Fruit fly (Drosophila melanogaster) whole organism, embryonic: Measurements from ENCODE around the gene CG34451.

Experiments
- Asciz ChIP-seq: fragments of 200-800 bp; sonication (Bioruptor generic); optimal IDR thresholded peaks from 2 replicates; lab custom pipeline; 2017; ENCODE audit warnings: missing biosample characterization, mild to moderate bottlenecking, missing genetic modification characterization, missing genetic modification reagents
- Bdp1 ChIP-seq: fragments of 200-800 bp; sonication (Bioruptor generic); optimal IDR thresholded peaks from 3 replicates; lab custom pipeline; 2016; ENCODE audit warnings: missing biosample characterization, missing genetic modification characterization
- CG10543 ChIP-seq: fragments of 200-800 bp; sonication (Bioruptor generic); optimal IDR thresholded peaks from 3 replicates; lab custom pipeline; 2017; ENCODE audit warnings: missing biosample characterization, mild to moderate bottlenecking, missing genetic modification characterization, moderate library complexity
- CG10959 ChIP-seq: fragments of 200-800 bp; sonication (Bioruptor generic); IDR thresholded peaks from 2 replicates; pipeline ENCODE4 v1.3.6; 2022; ENCODE audit warnings: missing biosample characterization, missing genetic modification characterization
- CG13123 ChIP-seq: fragments of 200-800 bp; sonication (Bioruptor generic); optimal IDR thresholded peaks from 2 replicates; lab custom pipeline; 2016; ENCODE audit warnings: missing biosample characterization, missing genetic modification characterization
- CG15011 ChIP-seq: fragments of 200-800 bp; sonication (Bioruptor generic); optimal IDR thresholded peaks from 3 replicates; lab custom pipeline; 2018; ENCODE audit warnings: missing biosample characterization, mild to moderate bottlenecking, missing genetic modification characterization
- CG15601 ChIP-seq: fragments of 200-800 bp; sonication (Bioruptor generic); optimal IDR thresholded peaks from 3 replicates; lab custom pipeline; 2019; ENCODE audit warnings: missing biosample characterization, mild to moderate bottlenecking, missing genetic modification characterization, moderate library complexity
- CG16813 ChIP-seq: fragments of 200-800 bp; sonication (Bioruptor generic); IDR thresholded peaks from 3 replicates; pipeline ENCODE4 v1.3.6; 2022; ENCODE audit warnings: missing biosample characterization, missing genetic modification characterization; ENCODE audit not compliant: partially characterized antibody
- CG17912 ChIP-seq: fragments of 200-800 bp; sonication (Bioruptor generic); optimal IDR thresholded peaks from 2 replicates; lab custom pipeline; 2018; ENCODE audit warnings: missing biosample characterization, mild to moderate bottlenecking, missing genetic modification characterization
- CG2116 ChIP-seq: fragments of 200-800 bp; sonication (Bioruptor generic); optimal IDR thresholded peaks from 3 replicates; lab custom pipeline; 2018; ENCODE audit warnings: missing biosample characterization, mild to moderate bottlenecking, missing genetic modification characterization
- CG32767 ChIP-seq: fragments of 200-800 bp; sonication (Bioruptor generic); IDR thresholded peaks from 2 replicates; pipeline ENCODE4 v1.3.6; 2022; ENCODE audit warnings: missing biosample characterization, missing genetic modification characterization
- CG6175 ChIP-seq: fragments of 200-800 bp; sonication (Bioruptor generic); IDR thresholded peaks from 3 replicates; pipeline ENCODE4 v1.3.6; 2022; ENCODE audit warnings: missing biosample characterization, missing genetic modification characterization
- CG7745 ChIP-seq: fragments of 200-800 bp; sonication (Bioruptor generic); optimal IDR thresholded peaks from 2 replicates; lab custom pipeline; 2018; ENCODE audit warnings: missing biosample characterization, mild to moderate bottlenecking, missing genetic modification characterization, moderate library complexity
- CG8089 ChIP-seq: fragments of 200-800 bp; sonication (Bioruptor generic); optimal IDR thresholded peaks from 3 replicates; lab custom pipeline; 2016; ENCODE audit warnings: missing biosample characterization, missing genetic modification characterization
- CG8281 ChIP-seq: fragments of 200-800 bp; sonication (Bioruptor generic); optimal IDR thresholded peaks from 2 replicates; lab custom pipeline; 2018; ENCODE audit warnings: missing biosample characterization, mild to moderate bottlenecking, missing genetic modification characterization, moderate library complexity
- Dp ChIP-seq: fragments of 200-800 bp; sonication (Bioruptor generic); optimal IDR thresholded peaks from 2 replicates; lab custom pipeline; 2018; ENCODE audit warnings: missing biosample characterization, mild to moderate bottlenecking, missing genetic modification characterization, moderate library complexity
- E2f2 ChIP-seq: fragments of 200-800 bp; sonication (Bioruptor generic); IDR thresholded peaks from 2 replicates; pipeline ENCODE4 v1.3.6; 2022; ENCODE audit warnings: missing biosample characterization, missing genetic modification characterization
- Elba2 ChIP-seq: fragments of 200-800 bp; sonication (Bioruptor generic); optimal IDR thresholded peaks from 3 replicates; lab custom pipeline; 2016; ENCODE audit warnings: missing biosample characterization, missing genetic modification characterization
- Hsf ChIP-seq: fragments of 200-800 bp; sonication (Bioruptor generic); optimal IDR thresholded peaks from 3 replicates; lab custom pipeline; 2016; ENCODE audit warnings: missing biosample characterization, missing genetic modification characterization
- MESR4 ChIP-seq: fragments of 200-800 bp; sonication (Bioruptor generic); optimal IDR thresholded peaks from 2 replicates; lab custom pipeline; 2018; ENCODE audit warnings: missing biosample characterization, mild to moderate bottlenecking, missing genetic modification characterization, moderate library complexity
- Myb ChIP-seq: fragments of 200-800 bp; sonication (Bioruptor generic); optimal IDR thresholded peaks from 2 replicates; lab custom pipeline; 2016; ENCODE audit warnings: missing biosample characterization, missing genetic modification characterization
- NC2α ChIP-seq: fragments of 200-800 bp; sonication (Bioruptor generic); optimal IDR thresholded peaks from 2 replicates; lab custom pipeline; 2016; ENCODE audit warnings: missing biosample characterization, missing genetic modification characterization
- Optix ChIP-seq: fragments of 200-800 bp; sonication (Bioruptor generic); IDR thresholded peaks from 3 replicates; pipeline ENCODE4 v1.3.6; 2022; ENCODE audit warnings: missing biosample characterization, missing genetic modification characterization
- Pdp1 ChIP-seq, 2 experiments: fragments of 200-800 bp; sonication (Bioruptor generic); optimal IDR thresholded peaks; 3 replicates each; lab custom pipeline; 2016; ENCODE audit warnings: missing biosample characterization in 2 of 2, missing genetic modification characterization in 2 of 2, mild to moderate bottlenecking in 1 of 2, moderate library complexity in 1 of 2
- Scr ChIP-seq: fragments of 200-800 bp; sonication (Bioruptor generic); IDR thresholded peaks from 2 replicates; pipeline ENCODE4 v1.3.6; 2022; ENCODE audit warnings: missing biosample characterization, missing genetic modification characterization; ENCODE audit not compliant: partially characterized antibody
- Side ChIP-seq: fragments of 200-800 bp; sonication (Bioruptor generic); optimal IDR thresholded peaks from 2 replicates; lab custom pipeline; 2016; ENCODE audit warnings: missing biosample characterization, missing genetic modification characterization
- Six4 ChIP-seq: fragments of 200-800 bp; sonication (Bioruptor generic); optimal IDR thresholded peaks from 2 replicates; lab custom pipeline; 2016; ENCODE audit warnings: missing biosample characterization, missing genetic modification characterization
- Stat92E ChIP-seq, 3 experiments: fragments of >200 bp in 2 of 3; fragments of 200-800 bp in 1 of 3; sonication (Bioruptor generic) in 1 of 3; optimal IDR thresholded peaks; 2 replicates each; lab custom pipeline; 2017 to 2019; ENCODE audit warnings: missing biosample characterization in 3 of 3, missing genetic modification characterization in 3 of 3, mild to moderate bottlenecking in 1 of 3, moderate library complexity in 1 of 3
- abd-A ChIP-seq: fragments of 200-800 bp; sonication (Bioruptor generic); optimal IDR thresholded peaks from 3 replicates; lab custom pipeline; 2019; ENCODE audit warnings: missing biosample characterization, mild to moderate bottlenecking, missing genetic modification characterization, moderate library complexity
- ac ChIP-seq: fragments of 200-800 bp; sonication (Bioruptor generic); optimal IDR thresholded peaks from 3 replicates; lab custom pipeline; 2017; ENCODE audit warnings: missing biosample characterization, mild to moderate bottlenecking, missing genetic modification characterization
- bab2 ChIP-seq: fragments of 200-800 bp; sonication (Bioruptor generic); optimal IDR thresholded peaks from 2 replicates; lab custom pipeline; 2016; ENCODE audit warnings: missing biosample characterization, missing genetic modification characterization
- ci ChIP-seq: fragments of 200-800 bp; sonication (Bioruptor generic); IDR thresholded peaks from 3 replicates; pipeline ENCODE4 v1.3.6; 2022; ENCODE audit warnings: missing biosample characterization, missing genetic modification characterization
- crol ChIP-seq: fragments of 200-800 bp; sonication (Bioruptor generic); IDR thresholded peaks from 2 replicates; pipeline ENCODE4 v1.3.6; 2022; ENCODE audit warnings: missing biosample characterization, missing genetic modification characterization
- cwo ChIP-seq: fragments of 200-800 bp; sonication (Bioruptor generic); optimal IDR thresholded peaks from 3 replicates; lab custom pipeline; 2017; ENCODE audit warnings: missing biosample characterization, missing genetic modification characterization, mild to moderate bottlenecking, moderate library complexity, missing genetic modification reagents
- dati ChIP-seq: fragments of 200-800 bp; sonication (Bioruptor generic); IDR thresholded peaks from 2 replicates; pipeline ENCODE4 v1.3.6; 2022; ENCODE audit warnings: missing biosample characterization, missing genetic modification characterization
- eve ChIP-seq, 2 experiments: fragments of >200 bp; optimal IDR thresholded peaks; 2 replicates each; lab custom pipeline; 2017; ENCODE audit warnings: missing biosample characterization in 2 of 2, missing genetic modification characterization in 2 of 2
- her ChIP-seq: fragments of 200-800 bp; sonication (Bioruptor generic); optimal IDR thresholded peaks from 2 replicates; lab custom pipeline; 2016; ENCODE audit warnings: missing biosample characterization, missing genetic modification characterization
- inv ChIP-seq: fragments of 200-800 bp; sonication (Bioruptor generic); IDR thresholded peaks from 2 replicates; pipeline ENCODE4 v1.3.6; 2022; ENCODE audit warnings: missing biosample characterization, missing genetic modification characterization; ENCODE audit not compliant: partially characterized antibody
- lov ChIP-seq, 2 experiments: fragments of 200-800 bp in 1 of 2; fragments of >200 bp in 1 of 2; sonication (Bioruptor generic) in 1 of 2; IDR thresholded peaks in 1 of 2; optimal IDR thresholded peaks in 1 of 2; 2 replicates in 1 of 2; 3 replicates in 1 of 2; pipeline versions ENCODE4 v1.3.6 to Lab custom; 2017 to 2022; ENCODE audit warnings: missing biosample characterization in 1 of 2, missing genetic modification characterization in 1 of 2
- luna ChIP-seq: fragments of 200-800 bp; sonication (Bioruptor generic); optimal IDR thresholded peaks from 2 replicates; lab custom pipeline; 2016; ENCODE audit warnings: missing biosample characterization, missing genetic modification characterization
- odd ChIP-seq: fragments of 200-800 bp; sonication (Bioruptor generic); optimal IDR thresholded peaks from 2 replicates; lab custom pipeline; 2017; ENCODE audit warnings: missing biosample characterization, mild to moderate bottlenecking, missing genetic modification characterization
- pnt ChIP-seq: fragments of 200-800 bp; sonication (Bioruptor generic); optimal IDR thresholded peaks from 3 replicates; lab custom pipeline; 2016; ENCODE audit warnings: missing biosample characterization, missing genetic modification characterization
- pros ChIP-seq: fragments of 200-800 bp; sonication (Bioruptor generic); optimal IDR thresholded peaks from 3 replicates; lab custom pipeline; 2019; ENCODE audit warnings: missing biosample characterization, mild to moderate bottlenecking, missing genetic modification characterization, moderate library complexity
- sim ChIP-seq: fragments of 200-800 bp; sonication (Bioruptor generic); IDR thresholded peaks from 2 replicates; pipeline ENCODE4 v1.3.6; 2022; ENCODE audit warnings: missing biosample characterization, missing genetic modification characterization
- sr ChIP-seq: fragments of 200-800 bp; sonication (Bioruptor generic); IDR thresholded peaks from 3 replicates; pipeline ENCODE4 v1.3.6; 2022; ENCODE audit warnings: missing biosample characterization, missing genetic modification characterization
- stwl ChIP-seq: fragments of 200-800 bp; sonication (Bioruptor generic); optimal IDR thresholded peaks from 3 replicates; lab custom pipeline; 2018; ENCODE audit warnings: missing biosample characterization, mild to moderate bottlenecking, missing genetic modification characterization, moderate library complexity
- wor ChIP-seq: fragments of 200-800 bp; sonication (Bioruptor generic); IDR thresholded peaks from 2 replicates; pipeline ENCODE4 v1.3.6; 2022; ENCODE audit warnings: missing biosample characterization, missing genetic modification characterization
- zen ChIP-seq: fragments of 200-800 bp; sonication (Bioruptor generic); optimal IDR thresholded peaks from 3 replicates; lab custom pipeline; 2018; ENCODE audit warnings: missing biosample characterization, mild to moderate bottlenecking, missing genetic modification characterization, moderate library complexity

CG34451 gene

DNA sequence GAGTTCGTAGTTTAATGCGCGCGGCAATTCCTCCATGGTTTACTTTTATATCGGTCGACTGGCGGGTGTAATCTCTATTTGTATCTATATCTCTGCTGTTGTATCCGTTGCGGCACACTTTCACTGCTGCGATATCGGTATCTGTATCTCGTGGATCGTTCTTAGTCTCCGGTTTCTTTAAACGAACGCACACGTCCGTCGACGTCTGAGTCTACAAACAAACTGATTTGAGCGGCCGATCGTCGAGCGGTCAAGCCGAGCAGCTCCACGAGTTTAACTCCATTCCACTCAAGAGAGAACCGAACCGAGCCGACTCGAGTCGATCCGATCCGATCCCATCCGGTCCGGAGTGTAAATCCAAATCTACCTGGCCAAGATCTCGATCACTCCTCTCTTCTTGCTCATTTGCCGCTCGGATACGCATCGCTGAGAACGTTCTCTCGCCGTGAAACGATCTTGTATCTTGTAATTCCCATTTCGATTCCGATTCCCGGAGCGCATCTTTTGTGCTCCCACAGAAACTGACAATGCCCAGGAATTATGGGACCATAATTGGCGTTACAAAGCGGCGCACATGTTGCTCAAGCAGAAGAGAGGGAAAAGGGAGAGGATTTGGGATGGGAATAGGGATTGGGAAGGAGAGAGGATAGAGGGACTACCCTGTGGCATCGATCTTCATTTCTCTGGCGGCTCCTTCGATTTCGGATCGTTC lies 7.9 kb upstream of the CG34451 start, which contains the start of gene comm2 (continued):
- TF ChIP-seq Pdp1 (GFP tag; optimal IDR thresholded peaks at IDR 0.05; lab: Kevin White, UChicago), result no peak
- peak; percentile 18 for TF ChIP-seq Side (GFP tag; lab: Kevin White, UChicago)
- no peak for TF ChIP-seq luna (GFP tag; lab: Kevin White, UChicago)
- TF ChIP-seq Scr (GFP tag; lab: Robert Waterston, UW), result peak; percentile 51; the same call in 1 of the 2 replicates
- TF ChIP-seq CG13123, result no peak
- no peak for TF ChIP-seq CG6175 (GFP tag; lab: Robert Waterston, UW)
- no peak for TF ChIP-seq Optix (GFP tag; lab: Robert Waterston, UW)
- no peak for TF ChIP-seq CG16813 (GFP tag; lab: Robert Waterston, UW)
- TF ChIP-seq odd, result no peak
- TF ChIP-seq Six4, result no peak
- TF ChIP-seq CG10959 (GFP tag; lab: Robert Waterston, UW), result no peak
- no peak for TF ChIP-seq wor (GFP tag; lab: Robert Waterston, UW)
- no peak for TF ChIP-seq Hsf (GFP tag; lab: Kevin White, UChicago)
- no peak for TF ChIP-seq Elba2 (GFP tag; lab: Kevin White, UChicago)
- no peak for TF ChIP-seq her (GFP tag; lab: Kevin White, UChicago)
- no peak for TF ChIP-seq MESR4
- TF ChIP-seq NC2α, result no peak
- peak; percentile 13; the same call in 1 of the 2 replicates for TF ChIP-seq crol (GFP tag; lab: Robert Waterston, UW)
- no peak for TF ChIP-seq CG10543
- no peak for TF ChIP-seq sr (GFP tag; lab: Robert Waterston, UW)
- TF ChIP-seq CG7745 (tag; lab: Kevin White, UChicago), result no peak
- TF ChIP-seq bab2 (GFP tag; lab: Kevin White, UChicago), result no peak
- TF ChIP-seq CG8281 (tag; lab: Kevin White, UChicago), result no peak
- no peak for TF ChIP-seq dati (GFP tag; lab: Robert Waterston, UW)
- no peak for TF ChIP-seq lov (optimal IDR thresholded peaks at IDR 0.05; lab: Kevin White, UChicago)
- 0 out of 3 replicates have a peak, but pooled peaks have one; percentile 3 for TF ChIP-seq lov (GFP tag; IDR thresholded peaks at IDR 0.05; lab: Robert Waterston, UW)
- peak; percentile 31; the same call in 1 of the 2 replicates for TF ChIP-seq CG32767
- no peak for TF ChIP-seq pnt (GFP tag; lab: Kevin White, UChicago)
- TF ChIP-seq cwo (GFP tag; lab: Kevin White, UChicago), result no peak
- peak in 1 of 3 experiments; percentile 9 for TF ChIP-seq Stat92E (GFP tag; optimal IDR thresholded peaks at IDR 0.05; lab: Kevin White, UChicago)
- TF ChIP-seq CG15601 (tag; lab: Kevin White, UChicago), result no peak
- peak; percentile 98 for TF ChIP-seq pros (GFP tag; lab: Kevin White, UChicago)
- no peak for TF ChIP-seq Myb (GFP tag; lab: Kevin White, UChicago)
- no peak for TF ChIP-seq CG15011
- TF ChIP-seq stwl (tag; lab: Kevin White, UChicago), result no peak
- no peak for TF ChIP-seq Bdp1 (GFP tag; lab: Kevin White, UChicago)
- TF ChIP-seq CG8089 (GFP tag; lab: Kevin White, UChicago), result no peak
- TF ChIP-seq CG2116 (GFP tag; lab: Kevin White, UChicago), result no peak
- TF ChIP-seq Dp, result no peak
- peak; percentile 55; the same call in 1 of the 3 replicates for TF ChIP-seq ci (GFP tag; lab: Robert Waterston, UW)
- TF ChIP-seq inv (GFP tag; lab: Robert Waterston, UW), result peak; percentile 38; the same call in 1 of the 2 replicates
- no peak for TF ChIP-seq abd-A
- TF ChIP-seq Asciz (GFP tag; lab: Kevin White, UChicago), result no peak
- TF ChIP-seq zen (tag; lab: Kevin White, UChicago), result no peak
- TF ChIP-seq CG17912 (GFP tag; lab: Kevin White, UChicago), result no peak
- no peak for TF ChIP-seq ac
- no peak for TF ChIP-seq sim (GFP tag; lab: Robert Waterston, UW)
- TF ChIP-seq eve (GFP tag; optimal IDR thresholded peaks at IDR 0.05; lab: Kevin White, UChicago), result no peak
- TF ChIP-seq E2f2 (GFP tag; lab: Robert Waterston, UW), result no peak
